Fruit fly (Drosophila melanogaster) whole organism, wandering third instar larva: ENCODE measurements around the gene CG34289.

Experiments used
- Dfd ChIP-seq: fragments of >200 bp; optimal IDR thresholded peaks from 2 replicates; lab custom pipeline; 2017; ENCODE audit warnings: missing biosample characterization, missing genetic modification characterization
- Dif ChIP-seq: fragments of 200-275, 200-300 bp; sonication (Bioruptor generic); optimal IDR thresholded peaks from 2 replicates; lab custom pipeline; 2018; ENCODE audit warnings: missing biosample characterization, missing genetic modification characterization; ENCODE audit not compliant: partially characterized antibody
- GATAd ChIP-seq: sonication (Bioruptor generic); optimal IDR thresholded peaks from 2 replicates; lab custom pipeline; 2016; ENCODE audit warnings: missing biosample characterization, missing genetic modification characterization
- Jra ChIP-seq: sonication (Bioruptor generic); optimal IDR thresholded peaks from 2 replicates; lab custom pipeline; 2016; ENCODE audit warnings: missing biosample characterization, missing genetic modification characterization
- Myc ChIP-seq: fragments of >200 bp; optimal IDR thresholded peaks from 2 replicates; lab custom pipeline; 2017
- OdsH ChIP-seq: fragments of 200-800 bp; sonication (Bioruptor generic); optimal IDR thresholded peaks from 2 replicates; lab custom pipeline; 2016; ENCODE audit warnings: missing biosample characterization, mild to moderate bottlenecking, missing genetic modification characterization
- Vsx2 ChIP-seq: fragments of 200-300, 225-300 bp; sonication (Bioruptor generic); optimal IDR thresholded peaks from 2 replicates; lab custom pipeline; 2018; ENCODE audit warnings: missing biosample characterization, missing genetic modification characterization; ENCODE audit not compliant: partially characterized antibody
- br ChIP-seq: fragments of 200-800 bp; sonication (Bioruptor generic); optimal IDR thresholded peaks from 2 replicates; lab custom pipeline; 2016; ENCODE audit warnings: missing biosample characterization, missing genetic modification characterization
- foxo ChIP-seq, 2 experiments: fragments of 200-800 bp; sonication (Bioruptor generic); optimal IDR thresholded peaks; 2 replicates in 1 of 2; 3 replicates in 1 of 2; lab custom pipeline; 2016 to 2017; ENCODE audit warnings: missing biosample characterization in 2 of 2, missing genetic modification characterization in 2 of 2
- fru ChIP-seq: fragments of 200-800 bp; sonication (Bioruptor generic); optimal IDR thresholded peaks from 3 replicates; lab custom pipeline; 2016; ENCODE audit warnings: missing biosample characterization, mild to moderate bottlenecking, missing genetic modification characterization
- sv ChIP-seq: fragments of 200-800 bp; sonication (Bioruptor generic); optimal IDR thresholded peaks from 3 replicates; lab custom pipeline; 2016; ENCODE audit warnings: missing biosample characterization, missing genetic modification characterization
- usp ChIP-seq: fragments of >200 bp; optimal IDR thresholded peaks from 2 replicates; lab custom pipeline; 2017; ENCODE audit warnings: missing biosample characterization, missing genetic modification characterization
- woc ChIP-seq: sonication (Bioruptor generic); optimal IDR thresholded peaks from 2 replicates; lab custom pipeline; 2016; ENCODE audit warnings: missing biosample characterization, mild to moderate bottlenecking, missing genetic modification characterization

Gene CG34289

DNA sequence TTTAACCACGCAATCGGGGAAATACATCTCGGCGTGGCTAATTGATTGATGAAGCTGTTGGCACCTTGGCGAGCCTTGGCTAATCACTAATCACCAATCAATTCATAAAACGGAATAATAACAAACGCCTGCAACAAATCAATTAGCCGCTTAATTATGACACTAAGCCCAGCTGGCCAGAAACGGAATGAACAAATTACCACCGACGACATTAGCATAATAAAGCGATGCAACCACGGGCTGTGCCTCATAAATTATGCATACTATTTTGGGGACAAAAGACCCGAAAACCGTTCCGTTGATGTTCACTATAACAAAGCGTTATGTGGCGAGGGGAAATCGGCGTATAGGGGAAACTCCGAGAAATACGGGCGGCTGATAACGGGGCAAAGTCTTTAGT lies 46.6 kb downstream of the CG34289 start:
- TF ChIP-seq fru (GFP tag; lab: Kevin White, UChicago) (no peak), GATAd (no peak), sv (no peak), Dfd (GFP tag; lab: Kevin White, UChicago) (no peak), Myc (no peak), br (GFP tag; lab: Kevin White, UChicago) (no peak), Jra (GFP tag; lab: Kevin White, UChicago) (no peak), Dif (GFP tag; lab: Kevin White, UChicago) (no peak), Vsx2 (GFP tag; lab: Kevin White, UChicago) (no peak), usp (no peak), woc (GFP tag; lab: Kevin White, UChicago) (no peak), foxo (GFP tag; optimal IDR thresholded peaks at IDR 0.05; lab: Kevin White, UChicago) (no peak), OdsH (no peak)
